Worm (Caenorhabditis elegans): ENCODE measurements around the gene srsx-32.

Gene srsx-32

ce11 chrV:6987673-6988072, 29.5 kb upstream of the srsx-32 start, which contains the start of gene nhr-139 (continued):
- TF ChIP-seq chd-7 (tag; optimal IDR thresholded peaks at IDR 0.05) = no peak

- no peak for TF ChIP-seq somi-1 (GFP tag; optimal IDR thresholded peaks at IDR 0.05)
- TF ChIP-seq madf-8 (GFP tag; conservative IDR thresholded peaks at IDR 0.05) = no peak
- no peak for TF ChIP-seq F55B11.4 (tag; optimal IDR thresholded peaks at IDR 0.05; ENCODE audit: borderline replicate concordance, insufficient read depth)
- no peak for TF ChIP-seq gei-17 (GFP tag; optimal IDR thresholded peaks at IDR 0.05)
- TF ChIP-seq Y67H2A.10 (GFP tag; conservative IDR thresholded peaks at IDR 0.05) = no peak
- TF ChIP-seq F57A8.1 (GFP tag; optimal IDR thresholded peaks at IDR 0.05) = no peak
- TF ChIP-seq ceh-79 (tag; optimal IDR thresholded peaks at IDR 0.05) = no peak
- TF ChIP-seq let-607 (tag; optimal IDR thresholded peaks at IDR 0.05) = no peak
- no peak for TF ChIP-seq mes-4 (tag; optimal IDR thresholded peaks at IDR 0.05)
- no peak for TF ChIP-seq ekl-4 (GFP tag; IDR thresholded peaks at IDR 0.05)
- no peak for TF ChIP-seq F37B4.10 (GFP tag; IDR thresholded peaks at IDR 0.05)
Observed at ce11 chrV:6989626-6990138, 27.5 kb upstream of the srsx-32 start, which contains the start of gene nhr-140. TSS of gene nhr-140 (minus strand) at chrV:6989676.

- TF ChIP-seq lsy-27 (tag; optimal IDR thresholded peaks at IDR 0.05; ENCODE audit: borderline replicate concordance, insufficient read depth) = no peak
- TF ChIP-seq ekl-4 (GFP tag; IDR thresholded peaks at IDR 0.05) = no peak
- TF ChIP-seq hmg-20 (GFP tag; IDR thresholded peaks at IDR 0.05) = no peak
- no peak for TF ChIP-seq pha-4 (tag; optimal IDR thresholded peaks at IDR 0.05)
- no peak for TF ChIP-seq ccch-3 (GFP tag; optimal IDR thresholded peaks at IDR 0.05)
- no peak for TF ChIP-seq cebp-2 (GFP tag; IDR thresholded peaks at IDR 0.05)
- TF ChIP-seq nhr-90 (tag; optimal IDR thresholded peaks at IDR 0.05) = no peak
- no peak for TF ChIP-seq F57C9.4 (tag; optimal IDR thresholded peaks at IDR 0.05)
- TF ChIP-seq hmg-1.2 (GFP tag; IDR thresholded peaks at IDR 0.05) = no peak
- no peak for TF ChIP-seq bed-1 (GFP tag; IDR thresholded peaks at IDR 0.05)
- TF ChIP-seq unc-62 (GFP tag; optimal IDR thresholded peaks at IDR 0.05) = no peak
- TF ChIP-seq C06A6.2 (GFP tag; conservative IDR thresholded peaks at IDR 0.05) = no peak
- no peak for TF ChIP-seq ztf-25 (GFP tag; IDR thresholded peaks at IDR 0.05)
- no peak for TF ChIP-seq B0261.1 (tag; optimal IDR thresholded peaks at IDR 0.05)
- no peak for TF ChIP-seq F49E8.2 (tag; optimal IDR thresholded peaks at IDR 0.05; ENCODE audit: insufficient read depth)
- no peak for TF ChIP-seq athp-1 (tag; optimal IDR thresholded peaks at IDR 0.05)
Observed at ce11 chrV:6991771-6992170, 25.4 kb upstream of the srsx-32 start, which contains the start of gene nhr-162. TSS of gene nhr-162 (minus strand) at chrV:6991871.

ce11 chrV:6993999-6994398, 23.2 kb upstream of the srsx-32 start:
- TF ChIP-seq lin-40 (tag; optimal IDR thresholded peaks at IDR 0.05) = peak; percentile 68
- peak; percentile 22 for TF ChIP-seq attf-5 (GFP tag; optimal IDR thresholded peaks at IDR 0.05)
- TF ChIP-seq attf-3 (GFP tag; conservative IDR thresholded peaks at IDR 0.05) = no peak
- peak; percentile 69 for TF ChIP-seq somi-1 (GFP tag; optimal IDR thresholded peaks at IDR 0.05)
- TF ChIP-seq F57C9.4 (tag; optimal IDR thresholded peaks at IDR 0.05) = no peak
- no peak for TF ChIP-seq hrde-1 (tag; optimal IDR thresholded peaks at IDR 0.05; ENCODE audit: borderline replicate concordance)
- no peak for TF ChIP-seq cebp-1 (GFP tag; IDR thresholded peaks at IDR 0.05)
- TF ChIP-seq cebp-1 (tag; optimal IDR thresholded peaks at IDR 0.05) = peak; percentile 41
- TF ChIP-seq ceh-91 (GFP tag; IDR thresholded peaks at IDR 0.05) = no peak
- no peak for TF ChIP-seq tlf-1 (GFP tag; optimal IDR thresholded peaks at IDR 0.05)
- no peak for TF ChIP-seq snpc-1.1 (tag; optimal IDR thresholded peaks at IDR 0.05; ENCODE audit: insufficient read depth)
- TF ChIP-seq bed-2 (GFP tag; IDR thresholded peaks at IDR 0.05) = no peak
- peak; percentile 58 for TF ChIP-seq atf-7 (tag; optimal IDR thresholded peaks at IDR 0.05)
- no peak for TF ChIP-seq Y79H2A.3 (GFP tag; conservative IDR thresholded peaks at IDR 0.05)
- no peak for TF ChIP-seq rpc-1 (optimal IDR thresholded peaks at IDR 0.05)
- TF ChIP-seq rpc-1 (tag; optimal IDR thresholded peaks at IDR 0.05) = no peak
- TF ChIP-seq F52B5.7 (tag; optimal IDR thresholded peaks at IDR 0.05) = no peak
- TF ChIP-seq ztf-28 (GFP tag; IDR thresholded peaks at IDR 0.05) = no peak
- TF ChIP-seq die-1 (tag; optimal IDR thresholded peaks at IDR 0.05) = peak; percentile 8
- TF ChIP-seq hmg-1.2 (GFP tag; IDR thresholded peaks at IDR 0.05) = peak; percentile 44; the same call in 1 of the 2 replicates
- TF ChIP-seq F37B4.10 (GFP tag; IDR thresholded peaks at IDR 0.05) = no peak
